Worm (Caenorhabditis elegans) whole organism, L4 larva: Measurements from ENCODE around the gene H10D18.5.

Experiments
- F26F4.8 ChIP-seq: fragments of 200-800 bp; sonication (Bioruptor generic); conservative IDR thresholded peaks from 2 replicates; pipeline ENCODE4 v1.3.6; 2022; ENCODE audit warnings: missing genetic modification characterization, missing compliant biosample characterization
- Y105C5A.15 ChIP-seq: fragments of 200-800 bp; sonication (Bioruptor generic); IDR thresholded peaks from 2 replicates; pipeline ENCODE4 v1.3.6; 2022; ENCODE audit warnings: missing genetic modification characterization, missing compliant biosample characterization
- Y48G9A.11 ChIP-seq: fragments of 200-800 bp; sonication (Bioruptor generic); IDR thresholded peaks from 2 replicates; pipeline ENCODE4 v1.3.6; 2022; ENCODE audit warnings: missing genetic modification reagents, missing genetic modification characterization, missing compliant biosample characterization
- aha-1 ChIP-seq: fragments of 150-350 bp; peaks from one replicate; lab custom pipeline; 2014; ENCODE audit warnings: missing biosample characterization, missing genetic modification characterization
- arid-1 ChIP-seq: fragments of 200-800 bp; sonication (Bioruptor generic); conservative IDR thresholded peaks from 2 replicates; pipeline ENCODE4 v1.3.6; 2022; ENCODE audit warnings: missing genetic modification reagents, missing genetic modification characterization, missing compliant biosample characterization
- daf-12 ChIP-seq: fragments of 150-350 bp; optimal IDR thresholded peaks from 2 replicates; lab custom pipeline; 2014; ENCODE audit warnings: missing biosample characterization, missing genetic modification reagents, missing genetic modification characterization
- daf-19 ChIP-seq: fragments of 200-800 bp; sonication (Bioruptor generic); conservative IDR thresholded peaks from 2 replicates; pipeline ENCODE4 v1.3.6; 2022; ENCODE audit warnings: missing genetic modification characterization, missing compliant biosample characterization
- daf-8 ChIP-seq: fragments of 200-800 bp; sonication (Bioruptor generic); IDR thresholded peaks from 2 replicates; pipeline ENCODE4 v1.3.6; 2022; ENCODE audit warnings: missing genetic modification characterization, missing compliant biosample characterization
- dmd-8 ChIP-seq: fragments of 200-800 bp; sonication (Bioruptor generic); IDR thresholded peaks from 2 replicates; pipeline ENCODE4 v1.3.6; 2022; ENCODE audit warnings: missing genetic modification characterization, missing compliant biosample characterization
- duxl-1 ChIP-seq: sonication (generic microtip); optimal IDR thresholded peaks from 2 replicates; lab custom pipeline; 2016; ENCODE audit warnings: mild to moderate bottlenecking, missing genetic modification characterization, moderate library complexity, missing compliant biosample characterization; ENCODE audit not compliant: poor library complexity
- egl-43 ChIP-seq: fragments of 200-800 bp; sonication (Bioruptor generic); IDR thresholded peaks from 2 replicates; pipeline ENCODE4 v1.3.6; 2022; ENCODE audit warnings: missing genetic modification reagents, missing genetic modification characterization, missing compliant biosample characterization
- fos-1 ChIP-seq: fragments of 150-350 bp; optimal IDR thresholded peaks from 2 replicates; lab custom pipeline; 2014; ENCODE audit warnings: missing biosample characterization, missing genetic modification characterization
- hif-1 ChIP-seq, 2 experiments: sonication (generic microtip); optimal IDR thresholded peaks; 2 replicates each; lab custom pipeline; 2016 to 2017; ENCODE audit warnings: missing compliant biosample characterization in 2 of 2, missing genetic modification characterization in 2 of 2, missing genetic modification reagents in 2 of 2, missing genotype in 2 of 2, mild to moderate bottlenecking in 1 of 2
- hlh-30 ChIP-seq: sonication (generic microtip); optimal IDR thresholded peaks from 2 replicates; lab custom pipeline; 2017; ENCODE audit warnings: antibody characterized with exemption, mild to moderate bottlenecking, missing genetic modification characterization, missing compliant biosample characterization; ENCODE audit not compliant: insufficient read depth
- jun-1 ChIP-seq: fragments of 150-350 bp; optimal IDR thresholded peaks from 2 replicates; lab custom pipeline; 2014; ENCODE audit warnings: missing biosample characterization, missing genetic modification reagents, missing genetic modification characterization
- lin-15B ChIP-seq: fragments of 150-350 bp; sonication (generic microtip); optimal IDR thresholded peaks from 3 replicates; lab custom pipeline; 2014; ENCODE audit warnings: missing biosample characterization, missing genetic modification characterization
- lin-29 ChIP-seq: fragments of 200-800 bp; sonication (Bioruptor generic); IDR thresholded peaks from 2 replicates; pipeline ENCODE4 v1.3.6; 2022; ENCODE audit warnings: missing genetic modification reagents, missing genetic modification characterization, missing compliant biosample characterization
- lin-39 ChIP-seq: fragments of 150-350 bp; optimal IDR thresholded peaks from 2 replicates; lab custom pipeline; 2014; ENCODE audit warnings: missing biosample characterization, missing genetic modification reagents, missing genetic modification characterization
- mdl-1 ChIP-seq, 2 experiments: fragments of 150-350 bp in 1 of 2; sonication (generic microtip) in 1 of 2; optimal IDR thresholded peaks; 2 replicates each; lab custom pipeline; 2014 to 2017; ENCODE audit warnings: missing biosample characterization in 2 of 2, missing genetic modification characterization in 2 of 2
- mes-2 ChIP-seq: sonication (generic microtip); optimal IDR thresholded peaks from 2 replicates; lab custom pipeline; 2016; ENCODE audit warnings: missing genotype, mild to moderate bottlenecking, missing genetic modification characterization, missing compliant biosample characterization; ENCODE audit not compliant: poor library complexity, severe bottlenecking
- mxl-3 ChIP-seq: fragments of 200-800 bp; sonication (Bioruptor generic); optimal IDR thresholded peaks from 2 replicates; lab custom pipeline; 2018; ENCODE audit warnings: mild to moderate bottlenecking, missing genetic modification characterization, missing compliant biosample characterization
- nhr-11 ChIP-seq: fragments of 150-350 bp; optimal IDR thresholded peaks from 2 replicates; lab custom pipeline; 2014; ENCODE audit warnings: missing biosample characterization, missing genetic modification characterization
- nhr-237 ChIP-seq: sonication (generic microtip); optimal IDR thresholded peaks from 2 replicates; lab custom pipeline; 2017; ENCODE audit warnings: missing biosample characterization, missing genetic modification characterization
- nhr-25 ChIP-seq: sonication (generic microtip); optimal IDR thresholded peaks from 2 replicates; lab custom pipeline; 2017; ENCODE audit warnings: missing genetic modification characterization, mild to moderate bottlenecking, missing compliant biosample characterization, antibody characterized with exemption, moderate library complexity, borderline replicate concordance; ENCODE audit not compliant: insufficient read depth
- nhr-28 ChIP-seq: fragments of 150-350 bp; optimal IDR thresholded peaks from 2 replicates; lab custom pipeline; 2014; ENCODE audit warnings: missing biosample characterization, missing genetic modification characterization
- nhr-42 ChIP-seq: fragments of 200-800 bp; sonication (Bioruptor generic); IDR thresholded peaks from 2 replicates; pipeline ENCODE4 v1.3.6; 2022; ENCODE audit warnings: missing genetic modification characterization, missing compliant biosample characterization
- nhr-48 ChIP-seq: sonication (generic microtip); optimal IDR thresholded peaks from 2 replicates; lab custom pipeline; 2016; ENCODE audit warnings: mild to moderate bottlenecking, missing genetic modification characterization, missing compliant biosample characterization
- pqm-1 ChIP-seq: sonication (generic microtip); optimal IDR thresholded peaks from 2 replicates; lab custom pipeline; 2017; ENCODE audit warnings: missing biosample characterization, missing genetic modification characterization
- saeg-2 ChIP-seq: fragments of 200-800 bp; sonication (Bioruptor generic); IDR thresholded peaks from 2 replicates; pipeline ENCODE4 v1.3.6; 2022; ENCODE audit warnings: missing genetic modification reagents, missing genetic modification characterization, missing compliant biosample characterization
- set-16 ChIP-seq: fragments of 200-800 bp; sonication (Bioruptor generic); IDR thresholded peaks from 2 replicates; pipeline ENCODE4 v1.3.6; 2022; ENCODE audit warnings: missing genetic modification reagents, missing genetic modification characterization, missing compliant biosample characterization
- skn-1 ChIP-seq: fragments of 150-350 bp; optimal IDR thresholded peaks from 2 replicates; lab custom pipeline; 2014; ENCODE audit warnings: missing biosample characterization, missing genetic modification characterization
- unc-39 ChIP-seq: sonication (generic microtip); optimal IDR thresholded peaks from 2 replicates; lab custom pipeline; 2017; ENCODE audit warnings: missing biosample characterization, missing genetic modification characterization
- zag-1 ChIP-seq: fragments of 150-350 bp; optimal IDR thresholded peaks from 2 replicates; lab custom pipeline; 2014; ENCODE audit warnings: missing biosample characterization, missing genetic modification characterization
- zip-2 ChIP-seq: fragments of 150-350 bp; optimal IDR thresholded peaks from 2 replicates; lab custom pipeline; 2014; ENCODE audit warnings: missing biosample characterization, missing genetic modification characterization

H10D18.5 gene

ce11 chrV:3825190-3825589, 6.3 kb downstream of the H10D18.5 start:
- TF ChIP-seq Y48G9A.11 (no peak), aha-1 (peak; percentile 97), jun-1 (tag; lab: Kevin White, UChicago) (no peak), duxl-1 (tag; lab: Kevin White, UChicago) (no peak)
- TF ChIP-seq, all 104 proteins: peak for 1

DNA sequence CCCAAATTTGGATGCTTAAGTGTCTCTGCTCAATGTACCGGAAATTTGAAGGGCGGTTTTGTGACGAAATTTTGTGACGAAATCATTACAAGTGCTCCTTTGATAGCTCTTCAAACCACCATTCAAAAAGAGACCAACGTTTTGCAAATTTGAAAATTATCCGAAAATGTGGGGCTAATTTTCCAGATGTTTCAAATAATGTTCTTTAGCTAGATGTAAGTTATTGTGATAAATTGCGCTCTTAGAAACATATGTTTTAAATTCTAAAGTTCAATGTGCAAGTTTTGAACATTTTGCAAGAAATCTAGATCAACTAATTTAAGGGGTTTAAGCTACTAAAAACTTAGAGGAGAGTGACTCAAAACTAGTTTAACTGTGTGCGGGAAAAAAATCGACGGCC, 10.6 kb downstream of the H10D18.5 start:
- TF ChIP-seq pqm-1 (tag; lab: Kevin White, UChicago) (no peak), nhr-42 (no peak), hif-1 (tag; optimal IDR thresholded peaks at IDR 0.05; lab: Kevin White, UChicago) (no peak), set-16 (no peak), skn-1 (tag; lab: Kevin White, UChicago) (no peak), zip-2 (tag; lab: Kevin White, UChicago) (no peak), nhr-48 (tag; lab: Kevin White, UChicago) (no peak), fos-1 (tag; lab: Kevin White, UChicago) (no peak), lin-39 (no peak), saeg-2 (GFP tag; lab: Robert Waterston, UW) (no peak), nhr-11 (no peak), nhr-28 (tag; lab: Kevin White, UChicago) (no peak)

- TF ChIP-seq hlh-30 (peak; percentile 46), mdl-1 (tag; optimal IDR thresholded peaks at IDR 0.05; lab: Kevin White, UChicago) (peak in 1 of 2 experiments; percentile 6), arid-1 (GFP tag; lab: Robert Waterston, UW) (no peak)
Measured at ce11 chrV:3814938-3815337, 16.6 kb downstream of the H10D18.5 start, which contains the start of gene H10D18.1. TSS of gene H10D18.1 (plus strand) at chrV:3815214.

ce11 chrV:3814009-3814408, 17.5 kb downstream of the H10D18.5 start:
- TF ChIP-seq nhr-25 (tag; lab: Kevin White, UChicago) (no peak), set-16 (peak; percentile 51), aha-1 (peak; percentile 7)

DNA sequence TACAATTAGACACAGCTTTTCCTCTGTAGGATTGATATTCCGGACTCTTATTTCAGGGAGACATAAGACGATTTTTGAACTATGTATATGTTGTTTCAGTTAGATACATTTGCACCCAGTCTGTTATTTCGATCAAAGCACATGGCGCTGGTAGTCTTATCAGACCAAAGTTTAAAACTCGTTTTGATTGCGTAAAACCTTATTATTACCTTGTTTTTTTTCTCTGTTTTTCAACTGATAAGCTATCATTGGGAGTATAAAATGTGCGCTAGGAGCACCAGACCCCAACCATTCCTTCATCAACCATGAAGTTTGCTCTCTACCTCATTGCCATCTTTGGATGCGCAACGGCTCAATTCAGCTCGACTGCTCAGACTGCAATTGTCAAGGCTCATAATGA, 19.2 kb downstream of the H10D18.5 start, which contains the start of gene scl-12:
TSS of gene scl-12 (plus strand) at position 301 of the 400 bp plus-strand sequence.
- TF ChIP-seq zag-1 = no peak
- TF ChIP-seq lin-15B (tag; lab: Kevin White, UChicago) = no peak
- no peak for TF ChIP-seq lin-29 (GFP tag; lab: Robert Waterston, UW)
- TF ChIP-seq daf-8 = no peak
- no peak for TF ChIP-seq daf-19 (GFP tag; lab: Robert Waterston, UW)
- TF ChIP-seq egl-43 (GFP tag; lab: Robert Waterston, UW) = no peak
- TF ChIP-seq unc-39 (tag; lab: Kevin White, UChicago) = no peak
- TF ChIP-seq dmd-8 (GFP tag; lab: Robert Waterston, UW) = 0 out of 2 replicates have a peak, but pooled peaks have one; percentile 31
- TF ChIP-seq Y105C5A.15 = no peak
- peak; percentile 47 for TF ChIP-seq aha-1
- no peak for TF ChIP-seq mes-2 (tag; lab: Kevin White, UChicago)
- no peak for TF ChIP-seq F26F4.8 (GFP tag; lab: Robert Waterston, UW)
- no peak for TF ChIP-seq daf-12 (tag; lab: Kevin White, UChicago)
- TF ChIP-seq mxl-3 = no peak
- TF ChIP-seq nhr-237 (tag; lab: Kevin White, UChicago) = no peak
